Worm (Caenorhabditis elegans): Measurements from ENCODE around the gene ubh-1.

Gene ubh-1

ce11 chrV:6461250-6461649, 50.0 kb downstream of the ubh-1 start:
- TF ChIP-seq unc-62 (GFP tag; optimal IDR thresholded peaks at IDR 0.05), result no peak
